Fruit fly (Drosophila melanogaster): ENCODE data around the gene r2d2.

dm6 chr2L:7808886-7809698 lies 9.1 kb downstream of the r2d2 start:
- no peak for TF ChIP-seq br (GFP tag; optimal IDR thresholded peaks at IDR 0.05)
- no peak for TF ChIP-seq Dfd (GFP tag; optimal IDR thresholded peaks at IDR 0.05)
- no peak for TF ChIP-seq h (GFP tag; optimal IDR thresholded peaks at IDR 0.05)
- TF ChIP-seq N (GFP tag; optimal IDR thresholded peaks at IDR 0.05), result no peak

Measured in whole organism, wandering third instar larva.